Worm (Caenorhabditis elegans): Measurements from ENCODE around the gene nhr-229.
"Not testable (repeated sequence)": the region's sequence is repeated elsewhere in the genome, so short reads cannot be mapped to it uniquely, and the experiment has no call there.

ce11 chrIV:17064937-17065336 lies 34.5 kb upstream of the nhr-229 start, which contains the start of gene Y116A8C.465:
- TF ChIP-seq blmp-1 (tag; optimal IDR thresholded peaks at IDR 0.05); nhr-28 (tag; optimal IDR thresholded peaks at IDR 0.05); nhr-237 (tag; optimal IDR thresholded peaks at IDR 0.05); mep-1 (tag; optimal IDR thresholded peaks at IDR 0.05); ceh-43 (GFP tag; optimal IDR thresholded peaks at IDR 0.05): not testable (repeated sequence)
